Worm (Caenorhabditis elegans) whole organism, L4/young adult: Measurements from ENCODE around the gene srab-1.

Experiments
- W03F9.2 ChIP-seq: fragments of 150-350 bp; optimal IDR thresholded peaks from 2 replicates; lab custom pipeline; 2014; ENCODE audit warnings: missing biosample characterization, missing genetic modification characterization
- dao-5 ChIP-seq: sonication (generic microtip); optimal IDR thresholded peaks from 2 replicates; lab custom pipeline; 2016; ENCODE audit warnings: missing genotype, missing genetic modification characterization, moderate library complexity, missing compliant biosample characterization
- him-1 ChIP-seq: sonication (generic microtip); optimal IDR thresholded peaks from 2 replicates; lab custom pipeline; 2016; ENCODE audit warnings: missing genotype, missing genetic modification reagents, missing genetic modification characterization, missing compliant biosample characterization

ce11 chrV:5064761-5065421 lies 37.0 kb downstream of the srab-1 start, which contains the start of gene mlk-1:
- TF ChIP-seq W03F9.2, result no peak
- peak; percentile 37 for TF ChIP-seq him-1 (tag; lab: Kevin White, UChicago)
- no peak for TF ChIP-seq dao-5 (tag; lab: Kevin White, UChicago)
